Fruit fly (Drosophila melanogaster): Measurements from ENCODE around the gene CG17917.

The CG17917 gene

dm6 chr3R:6353624-6354352 is 12.0 kb downstream of the CG17917 start:
- peak; percentile 18; the same call in 1 of the 4 replicates for TF ChIP-seq Gug (GFP tag; IDR thresholded peaks at IDR 0.05)
- no peak for TF ChIP-seq CHES-1-like (GFP tag; optimal IDR thresholded peaks at IDR 0.05)
- TF ChIP-seq Side (GFP tag; optimal IDR thresholded peaks at IDR 0.05) = peak; percentile 41
- no peak for TF ChIP-seq hkb (optimal IDR thresholded peaks at IDR 0.05)
- TF ChIP-seq hkb (GFP tag; IDR thresholded peaks at IDR 0.05) = peak; percentile 67
- TF ChIP-seq z (GFP tag; IDR thresholded peaks at IDR 0.05) = peak; percentile 79
- no peak for TF ChIP-seq Deaf1 (tag; optimal IDR thresholded peaks at IDR 0.05)
- peak; percentile 48 for TF ChIP-seq CG8944 (GFP tag; optimal IDR thresholded peaks at IDR 0.05)
- peak; percentile 55 for TF ChIP-seq Xrp1 (GFP tag; IDR thresholded peaks at IDR 0.05)
- peak; percentile 82 for TF ChIP-seq fd96Cb (tag; optimal IDR thresholded peaks at IDR 0.05)
- peak; percentile 81 for TF ChIP-seq CG4424 (GFP tag; optimal IDR thresholded peaks at IDR 0.05)
- TF ChIP-seq pnt (GFP tag; optimal IDR thresholded peaks at IDR 0.05) = peak; percentile 31
- TF ChIP-seq CG6654 (GFP tag; optimal IDR thresholded peaks at IDR 0.05) = peak; percentile 48
- TF ChIP-seq chm (GFP tag; IDR thresholded peaks at IDR 0.05) = no peak
- no peak; the same call in 1 of the 2 replicates for TF ChIP-seq al (GFP tag; IDR thresholded peaks at IDR 0.05)
- peak; percentile 59; the same call in 1 of the 3 replicates for TF ChIP-seq Mrtf (GFP tag; IDR thresholded peaks at IDR 0.05)
- TF ChIP-seq aop (GFP tag; IDR thresholded peaks at IDR 0.05) = no peak
- TF ChIP-seq gcm2 (GFP tag; optimal IDR thresholded peaks at IDR 0.05) = no peak
- no peak for TF ChIP-seq CG3995 (GFP tag; optimal IDR thresholded peaks at IDR 0.05)
- peak; percentile 89 for TF ChIP-seq CG12659 (GFP tag; optimal IDR thresholded peaks at IDR 0.05)
- TF ChIP-seq CG8359 (GFP tag; optimal IDR thresholded peaks at IDR 0.05; ENCODE audit: borderline replicate concordance) = peak; percentile 40
- TF ChIP-seq Rx (GFP tag; IDR thresholded peaks at IDR 0.05) = 0 out of 2 replicates have a peak, but pooled peaks have one; percentile 36
- peak; percentile 62; the same call in 1 of the 2 replicates for TF ChIP-seq seq (GFP tag; IDR thresholded peaks at IDR 0.05)
- peak; percentile 54; the same call in 1 of the 2 replicates for TF ChIP-seq ranshi (GFP tag; IDR thresholded peaks at IDR 0.05)
- peak; percentile 20 for TF ChIP-seq CG15696 (tag; optimal IDR thresholded peaks at IDR 0.05)
- peak; percentile 52 for TF ChIP-seq CG12299 (tag; optimal IDR thresholded peaks at IDR 0.05)
- TF ChIP-seq knrl (GFP tag; IDR thresholded peaks at IDR 0.05; ENCODE audit: partially characterized antibody) = no peak
- TF ChIP-seq Bdp1 (GFP tag; optimal IDR thresholded peaks at IDR 0.05) = peak; percentile 53
- TF ChIP-seq sqz (GFP tag; optimal IDR thresholded peaks at IDR 0.05) = no peak
- TF ChIP-seq CG14965 (GFP tag; optimal IDR thresholded peaks at IDR 0.05; ENCODE audit: borderline replicate concordance) = no peak
- no peak for TF ChIP-seq sima (GFP tag; optimal IDR thresholded peaks at IDR 0.05)
- no peak for TF ChIP-seq tna (GFP tag; IDR thresholded peaks at IDR 0.05; ENCODE audit: partially characterized antibody)
- no peak for TF ChIP-seq toy (GFP tag; IDR thresholded peaks at IDR 0.05)
- peak; percentile 38 for TF ChIP-seq shn (GFP tag; optimal IDR thresholded peaks at IDR 0.05)
- peak; percentile 48 for TF ChIP-seq CG17328 (GFP tag; IDR thresholded peaks at IDR 0.05)
- TF ChIP-seq Hmx (GFP tag; optimal IDR thresholded peaks at IDR 0.05) = no peak
- TF ChIP-seq CG3407 (GFP tag; optimal IDR thresholded peaks at IDR 0.05) = no peak
- TF ChIP-seq NC2β (GFP tag; optimal IDR thresholded peaks at IDR 0.05) = peak; percentile 39
- TF ChIP-seq Trl (optimal IDR thresholded peaks at IDR 0.05) = peak; percentile 1 to 52
- peak; percentile 36 for TF ChIP-seq Trl (GFP tag; optimal IDR thresholded peaks at IDR 0.05)
- TF ChIP-seq CG16813 (GFP tag; IDR thresholded peaks at IDR 0.05; ENCODE audit: partially characterized antibody) = no peak
- TF ChIP-seq CG2120 (GFP tag; optimal IDR thresholded peaks at IDR 0.05) = peak; percentile 81
- no peak for TF ChIP-seq CG11398 (GFP tag; optimal IDR thresholded peaks at IDR 0.05)
- TF ChIP-seq C15 (GFP tag; IDR thresholded peaks at IDR 0.05) = 0 out of 3 replicates have a peak, but pooled peaks have one; percentile 16
- TF ChIP-seq CG4282 (GFP tag; optimal IDR thresholded peaks at IDR 0.05) = peak; percentile 75
- no peak for TF ChIP-seq stwl (tag; optimal IDR thresholded peaks at IDR 0.05)
- peak; percentile 24 for TF ChIP-seq CG3065 (GFP tag; optimal IDR thresholded peaks at IDR 0.05)
- no peak for TF ChIP-seq oc (tag; optimal IDR thresholded peaks at IDR 0.05)
- peak; percentile 73 for TF ChIP-seq CG1233 (GFP tag; optimal IDR thresholded peaks at IDR 0.05)
- TF ChIP-seq CG7963 (GFP tag; IDR thresholded peaks at IDR 0.05; ENCODE audit: partially characterized antibody) = no peak
